Fruit fly (Drosophila melanogaster): ENCODE measurements around the gene CheA87a.
A peak's percentile ranks its signal among the peaks of the same experiment; 100 is the strongest.

CheA87a gene

DNA sequence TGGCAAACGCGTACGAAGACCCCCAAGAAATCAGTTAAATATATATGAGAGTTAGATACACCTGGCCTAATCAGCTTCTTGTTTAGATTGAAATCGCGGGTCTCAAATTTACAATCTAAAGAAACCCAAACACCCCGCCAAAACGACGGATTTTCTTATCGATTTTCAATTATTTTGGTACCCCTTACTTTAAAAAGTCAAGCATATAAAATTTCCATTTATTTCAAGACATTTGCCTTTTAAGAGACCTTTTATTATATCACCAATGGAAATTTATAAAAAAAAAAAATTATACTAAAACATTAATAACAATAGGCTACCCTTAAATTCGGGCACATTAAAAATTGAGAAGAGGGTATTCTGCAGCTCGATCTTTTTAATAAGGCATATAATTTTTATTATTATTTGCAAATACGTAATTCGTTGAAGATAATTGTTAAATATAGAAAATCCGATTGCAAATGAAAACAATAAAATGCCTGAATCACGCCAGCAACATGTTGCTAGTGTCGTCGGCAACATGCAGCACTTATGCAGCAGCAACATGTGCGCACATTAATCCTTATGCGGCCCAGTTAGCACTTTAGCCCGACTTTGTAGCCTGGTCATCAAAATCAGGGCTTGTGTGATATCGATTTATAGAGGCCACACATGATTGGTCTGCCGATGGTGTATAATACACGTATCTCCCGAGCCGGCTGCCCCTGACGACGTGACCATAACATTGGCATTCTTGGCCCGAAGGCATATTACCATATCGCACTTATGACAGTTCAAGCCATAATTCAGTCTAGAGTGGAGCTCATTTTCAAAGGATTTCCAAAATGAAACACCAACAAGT is 2.6 kb downstream of the CheA87a start, which contains the start of the genes Lip3 and CG34309 (continued):
- TF ChIP-seq row (GFP tag; IDR thresholded peaks at IDR 0.05) (peak; percentile 38; the same call in 1 of the 3 replicates), rib (GFP tag; IDR thresholded peaks at IDR 0.05) (no peak), CG17385 (GFP tag; optimal IDR thresholded peaks at IDR 0.05) (no peak), wdn (GFP tag; IDR thresholded peaks at IDR 0.05) (0 out of 2 replicates have a peak, but pooled peaks have one; percentile 18), CG7745 (tag; optimal IDR thresholded peaks at IDR 0.05) (no peak), Ptx1 (GFP tag; IDR thresholded peaks at IDR 0.05) (no peak), CG7839 (tag; optimal IDR thresholded peaks at IDR 0.05) (no peak), CG6854 (GFP tag; optimal IDR thresholded peaks at IDR 0.05) (no peak), lmd (GFP tag; IDR thresholded peaks at IDR 0.05) (no peak), ab (GFP tag; optimal IDR thresholded peaks at IDR 0.05) (no peak), wor (GFP tag; IDR thresholded peaks at IDR 0.05) (no peak), croc (GFP tag; conservative IDR thresholded peaks at IDR 0.05) (no peak), lov (optimal IDR thresholded peaks at IDR 0.05) (no peak), lov (GFP tag; IDR thresholded peaks at IDR 0.05) (no peak), h (optimal IDR thresholded peaks at IDR 0.05) (no peak), fd102C (GFP tag; optimal IDR thresholded peaks at IDR 0.05) (no peak), dmrt11E (tag; optimal IDR thresholded peaks at IDR 0.05) (no peak), Dip2 (GFP tag; IDR thresholded peaks at IDR 0.05) (no peak), mld (GFP tag; IDR thresholded peaks at IDR 0.05; ENCODE audit: partially characterized antibody) (no peak), ap (GFP tag; IDR thresholded peaks at IDR 0.05) (no peak), CG34376 (GFP tag; optimal IDR thresholded peaks at IDR 0.05) (peak; percentile 25), CG3163 (GFP tag; optimal IDR thresholded peaks at IDR 0.05) (no peak)

DNA sequence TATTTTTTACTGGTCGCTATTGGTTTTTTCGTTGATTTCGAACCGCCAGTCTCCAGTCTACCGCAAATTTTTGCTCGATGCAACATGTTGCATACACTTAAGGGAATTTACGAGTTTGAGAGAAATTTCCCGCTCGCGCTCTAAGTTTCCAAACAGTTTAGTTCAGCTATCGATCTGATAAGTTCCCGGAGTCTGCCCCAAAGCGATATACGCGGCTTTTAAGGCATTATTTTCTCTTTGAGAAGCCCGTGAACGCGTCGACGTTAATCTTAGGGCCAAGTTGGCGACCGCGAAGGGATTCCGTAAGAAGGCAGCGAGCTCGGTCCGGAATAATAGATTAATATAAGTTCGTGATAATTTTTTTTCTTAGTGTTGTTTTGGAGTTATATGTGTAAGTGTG is 5.5 kb downstream of the CheA87a start:
- TF ChIP-seq CG12769 (tag; optimal IDR thresholded peaks at IDR 0.05), result peak; percentile 59
- peak; percentile 69 for TF ChIP-seq sens (GFP tag)
- peak; percentile 2 for TF ChIP-seq CoRest (tag; optimal IDR thresholded peaks at IDR 0.05)
- peak; percentile 5 for TF ChIP-seq Med (GFP tag)
- TF ChIP-seq CG2875 (GFP tag; optimal IDR thresholded peaks at IDR 0.05), result no peak
- TF ChIP-seq onecut (GFP tag; IDR thresholded peaks at IDR 0.05), result 0 out of 2 replicates have a peak, but pooled peaks have one; percentile 17
- TF ChIP-seq CG11504 (tag; optimal IDR thresholded peaks at IDR 0.05), result peak; percentile 62
- TF ChIP-seq org-1 (GFP tag; optimal IDR thresholded peaks at IDR 0.05), result no peak
- TF ChIP-seq PHDP (tag; optimal IDR thresholded peaks at IDR 0.05), result peak; percentile 5
- 0 out of 3 replicates have a peak, but pooled peaks have one; percentile 35 for TF ChIP-seq ci (GFP tag; IDR thresholded peaks at IDR 0.05)
- no peak for TF ChIP-seq grau (tag; optimal IDR thresholded peaks at IDR 0.05)
- TF ChIP-seq Dfd (GFP tag; optimal IDR thresholded peaks at IDR 0.05), result no peak
- TF ChIP-seq CG5180 (GFP tag; optimal IDR thresholded peaks at IDR 0.05), result peak; percentile 96

- TF ChIP-seq CG16813 (GFP tag; IDR thresholded peaks at IDR 0.05; ENCODE audit: partially characterized antibody) (no peak), hkb (optimal IDR thresholded peaks at IDR 0.05) (no peak), hkb (GFP tag; IDR thresholded peaks at IDR 0.05) (0 out of 2 replicates have a peak, but pooled peaks have one; percentile 28), CG32532 (GFP tag; IDR thresholded peaks at IDR 0.05) (no peak), ato (GFP tag; IDR thresholded peaks at IDR 0.05; ENCODE audit: partially characterized antibody) (no peak), z (GFP tag; IDR thresholded peaks at IDR 0.05) (0 out of 3 replicates have a peak, but pooled peaks have one; percentile 32), CG7357 (GFP tag; IDR thresholded peaks at IDR 0.05) (no peak), Ravus (GFP tag; IDR thresholded peaks at IDR 0.05) (no peak), CG30403 (GFP tag; optimal IDR thresholded peaks at IDR 0.05) (no peak), sd (tag; optimal IDR thresholded peaks at IDR 0.05) (no peak), CG10366 (GFP tag; IDR thresholded peaks at IDR 0.05) (no peak), Trl (optimal IDR thresholded peaks at IDR 0.05) (peak; percentile 36 to 52), Trl (GFP tag; optimal IDR thresholded peaks at IDR 0.05) (no peak), stwl (tag; optimal IDR thresholded peaks at IDR 0.05) (no peak), CG7372 (GFP tag; IDR thresholded peaks at IDR 0.05) (no peak), Gug (GFP tag; IDR thresholded peaks at IDR 0.05) (no peak)
Measured at dm6 chr3R:13379675-13380074, 10.2 kb downstream of the CheA87a start, which contains the start of the genes CG9813 and CG8870. CG9813 (minus strand) TSS chr3R:13379775. CG8870 (plus strand) TSS chr3R:13379842.

All from whole organism, embryonic.